Worm (Caenorhabditis elegans): Measurements from ENCODE around the gene pfs-2.
A peak's percentile ranks its signal among the peaks of the same experiment; 100 is the strongest.

pfs-2 gene

ce11 chrII:14404741-14405488, 46.7 kb downstream of the pfs-2 start (continued):
- TF ChIP-seq aly-2 (tag; optimal IDR thresholded peaks at IDR 0.05) (no peak), nhr-85 (tag) (peak; percentile 92), unc-130 (tag; optimal IDR thresholded peaks at IDR 0.05) (no peak), C04F5.9 (tag; optimal IDR thresholded peaks at IDR 0.05) (no peak), hlh-17 (GFP tag; optimal IDR thresholded peaks at IDR 0.05; ENCODE audit: borderline replicate concordance) (no peak), sptf-1 (tag; optimal IDR thresholded peaks at IDR 0.05) (no peak), fos-1 (tag; optimal IDR thresholded peaks at IDR 0.05) (no peak), vab-15 (tag; optimal IDR thresholded peaks at IDR 0.05) (no peak), ceh-82 (tag; optimal IDR thresholded peaks at IDR 0.05) (peak; percentile 1 to 31 (median 14)), blmp-1 (tag; optimal IDR thresholded peaks at IDR 0.05) (peak; percentile 92), efl-3 (GFP tag; optimal IDR thresholded peaks at IDR 0.05) (peak; percentile 55), Y116A8C.19 (tag; optimal IDR thresholded peaks at IDR 0.05; ENCODE audit: borderline replicate concordance) (no peak), nhr-90 (tag; optimal IDR thresholded peaks at IDR 0.05; ENCODE audit: poor library complexity) (peak; percentile 82), alr-1 (tag; optimal IDR thresholded peaks at IDR 0.05; ENCODE audit: borderline replicate concordance) (no peak), egl-13 (tag; optimal IDR thresholded peaks at IDR 0.05) (peak; percentile 55), elt-2 (tag; optimal IDR thresholded peaks at IDR 0.05) (no peak), unc-62 (GFP tag; optimal IDR thresholded peaks at IDR 0.05) (no peak), fkh-10 (GFP tag; optimal IDR thresholded peaks at IDR 0.05) (no peak), zag-1 (tag; optimal IDR thresholded peaks at IDR 0.05) (no peak), sup-37 (GFP tag; optimal IDR thresholded peaks at IDR 0.05) (no peak), skn-1 (tag; optimal IDR thresholded peaks at IDR 0.05) (peak; percentile 25), C16A3.4 (tag; optimal IDR thresholded peaks at IDR 0.05) (peak; percentile 37), nhr-12 (tag; optimal IDR thresholded peaks at IDR 0.05) (no peak), C34B4.2 (tag; optimal IDR thresholded peaks at IDR 0.05) (no peak), lin-15B (tag; optimal IDR thresholded peaks at IDR 0.05) (no peak), nhr-237 (tag; optimal IDR thresholded peaks at IDR 0.05) (no peak), ceh-88 (GFP tag; IDR thresholded peaks at IDR 0.05) (no peak), ztf-4 (tag; optimal IDR thresholded peaks at IDR 0.05) (peak; percentile 91), xbp-1 (tag; optimal IDR thresholded peaks at IDR 0.05) (peak; percentile 68), hpl-2 (GFP tag; optimal IDR thresholded peaks at IDR 0.05) (no peak), ceh-90 (tag; optimal IDR thresholded peaks at IDR 0.05) (no peak), lir-3 (tag; optimal IDR thresholded peaks at IDR 0.05; ENCODE audit: poor library complexity) (no peak), fkh-4 (tag; optimal IDR thresholded peaks at IDR 0.05; ENCODE audit: borderline replicate concordance) (no peak), efl-1 (optimal IDR thresholded peaks at IDR 0.05) (peak; percentile 65 to 72), efl-1 (GFP tag; optimal IDR thresholded peaks at IDR 0.05 in 1 of 2) (peak; percentile 26 to 61), mep-1 (tag; optimal IDR thresholded peaks at IDR 0.05) (peak; percentile 58), unc-98 (GFP tag; IDR thresholded peaks at IDR 0.05) (no peak), rnt-1 (tag; optimal IDR thresholded peaks at IDR 0.05) (peak; percentile 50), dsc-1 (tag; optimal IDR thresholded peaks at IDR 0.05) (peak; percentile 75), nhr-84 (tag; optimal IDR thresholded peaks at IDR 0.05) (no peak), dpl-1 (GFP tag; optimal IDR thresholded peaks at IDR 0.05) (peak; percentile 36 to 61 (median 60)), nhr-76 (tag; optimal IDR thresholded peaks at IDR 0.05) (no peak), nhr-11 (tag; optimal IDR thresholded peaks at IDR 0.05) (no peak), snu-23 (GFP tag; optimal IDR thresholded peaks at IDR 0.05) (peak; percentile 80), pag-3 (tag; optimal IDR thresholded peaks at IDR 0.05; ENCODE audit: borderline replicate concordance, insufficient read depth) (no peak), nhr-77 (tag; optimal IDR thresholded peaks at IDR 0.05) (peak; percentile 32), lin-39 (tag; optimal IDR thresholded peaks at IDR 0.05) (peak; percentile 47), isw-1 (GFP tag; IDR thresholded peaks at IDR 0.05) (peak; percentile 20; the same call in 1 of the 2 replicates), lsy-2 (tag; optimal IDR thresholded peaks at IDR 0.05) (peak; percentile 61 to 67), unc-30 (tag; optimal IDR thresholded peaks at IDR 0.05) (no peak), mab-9 (GFP tag; IDR thresholded peaks at IDR 0.05) (peak; percentile 51; the same call in 1 of the 2 replicates)
